Fruit fly (Drosophila melanogaster) whole organism, embryonic: ENCODE data around the gene CG14062.

Experiments used
- Adf1 ChIP-seq: fragments of 200-800 bp; sonication (Bioruptor generic); IDR thresholded peaks from 2 replicates; pipeline ENCODE4 v1.3.6; 2022; ENCODE audit warnings: missing biosample characterization, missing genetic modification characterization
- Asciz ChIP-seq: fragments of 200-800 bp; sonication (Bioruptor generic); optimal IDR thresholded peaks from 2 replicates; lab custom pipeline; 2017; ENCODE audit warnings: missing biosample characterization, mild to moderate bottlenecking, missing genetic modification characterization, missing genetic modification reagents
- CG1024 ChIP-seq: fragments of 200-800 bp; sonication (Bioruptor generic); IDR thresholded peaks from 2 replicates; pipeline ENCODE4 v1.3.6; 2022; ENCODE audit warnings: missing biosample characterization, missing genetic modification characterization
- CG10979 ChIP-seq: fragments of 200-800 bp; sonication (Bioruptor generic); optimal IDR thresholded peaks from 2 replicates; lab custom pipeline; 2018; ENCODE audit warnings: missing biosample characterization, mild to moderate bottlenecking, missing genetic modification characterization, moderate library complexity
- CG11093 ChIP-seq: fragments of 200-800 bp; sonication (Bioruptor generic); IDR thresholded peaks from 3 replicates; pipeline ENCODE4 v1.3.6; 2022; ENCODE audit warnings: missing biosample characterization, missing genetic modification characterization
- CG11247 ChIP-seq: fragments of 200-800 bp; sonication (Bioruptor generic); IDR thresholded peaks from 2 replicates; pipeline ENCODE4 v1.3.6; 2022; ENCODE audit warnings: missing biosample characterization, missing genetic modification characterization
- CG11560 ChIP-seq: fragments of 200-800 bp; sonication (Bioruptor generic); IDR thresholded peaks from 3 replicates; pipeline ENCODE4 v1.3.6; 2022; ENCODE audit warnings: missing biosample characterization, missing genetic modification characterization
- CG12071 ChIP-seq: fragments of 200-800 bp; sonication (Bioruptor generic); optimal IDR thresholded peaks from 3 replicates; lab custom pipeline; 2018; ENCODE audit warnings: missing biosample characterization, mild to moderate bottlenecking, missing genetic modification characterization
- CG1233 ChIP-seq: fragments of 200-800 bp; sonication (Bioruptor generic); optimal IDR thresholded peaks from 4 replicates; lab custom pipeline; 2018; ENCODE audit warnings: missing biosample characterization, mild to moderate bottlenecking, missing genetic modification characterization
- CG12391 ChIP-seq: fragments of 200-800 bp; sonication (Bioruptor generic); optimal IDR thresholded peaks from 3 replicates; lab custom pipeline; 2018; ENCODE audit warnings: missing biosample characterization, mild to moderate bottlenecking, missing genetic modification characterization, moderate library complexity
- CG17359 ChIP-seq: fragments of 200-800 bp; sonication (Bioruptor generic); optimal IDR thresholded peaks from 3 replicates; lab custom pipeline; 2018; ENCODE audit warnings: missing biosample characterization, mild to moderate bottlenecking, missing genetic modification characterization, moderate library complexity
- CG17829 ChIP-seq: fragments of 200-800 bp; optimal IDR thresholded peaks from 2 replicates; lab custom pipeline; 2019; ENCODE audit warnings: missing biosample characterization, mild to moderate bottlenecking, missing genetic modification characterization, moderate library complexity
- CG2202 ChIP-seq: fragments of 200-800 bp; sonication (Bioruptor generic); optimal IDR thresholded peaks from 2 replicates; lab custom pipeline; 2018; ENCODE audit warnings: missing biosample characterization, mild to moderate bottlenecking, missing genetic modification characterization
- CG2712 ChIP-seq: fragments of 200-800 bp; optimal IDR thresholded peaks from 3 replicates; lab custom pipeline; 2019; ENCODE audit warnings: missing biosample characterization, mild to moderate bottlenecking, missing genetic modification characterization, moderate library complexity
- CG30403 ChIP-seq: fragments of 200-800 bp; sonication (Bioruptor generic); optimal IDR thresholded peaks from 3 replicates; lab custom pipeline; 2016; ENCODE audit warnings: missing biosample characterization, missing genetic modification characterization
- CG4617 ChIP-seq: fragments of 200-800 bp; sonication (Bioruptor generic); optimal IDR thresholded peaks from 3 replicates; lab custom pipeline; 2016; ENCODE audit warnings: missing biosample characterization, missing genetic modification characterization, borderline replicate concordance
- CG7372 ChIP-seq: fragments of 200-800 bp; sonication (Bioruptor generic); IDR thresholded peaks from 2 replicates; pipeline ENCODE4 v1.3.6; 2022; ENCODE audit warnings: missing biosample characterization, missing genetic modification characterization
- CG8290 ChIP-seq, 3 experiments: fragments of 200-800 bp; sonication (Bioruptor generic); optimal IDR thresholded peaks; 2 replicates each; lab custom pipeline; 2016 to 2019; ENCODE audit warnings: missing biosample characterization in 3 of 3, missing genetic modification characterization in 3 of 3, mild to moderate bottlenecking in 2 of 3, moderate library complexity in 1 of 3
- CoRest ChIP-seq: fragments of 200-800 bp; sonication (Bioruptor generic); optimal IDR thresholded peaks from 3 replicates; lab custom pipeline; 2018; ENCODE audit warnings: missing biosample characterization, mild to moderate bottlenecking, missing genetic modification characterization, moderate library complexity
- D19B ChIP-seq: fragments of 200-800 bp; sonication (Bioruptor generic); optimal IDR thresholded peaks from 2 replicates; lab custom pipeline; 2017; ENCODE audit warnings: missing biosample characterization, mild to moderate bottlenecking, missing genetic modification characterization
- Dip3 ChIP-seq: fragments of 200-800 bp; sonication (Bioruptor generic); optimal IDR thresholded peaks from 3 replicates; lab custom pipeline; 2016; ENCODE audit warnings: missing biosample characterization, missing genetic modification characterization
- Dp ChIP-seq: fragments of 200-800 bp; sonication (Bioruptor generic); optimal IDR thresholded peaks from 2 replicates; lab custom pipeline; 2018; ENCODE audit warnings: missing biosample characterization, mild to moderate bottlenecking, missing genetic modification characterization, moderate library complexity
- E2f2 ChIP-seq: fragments of 200-800 bp; sonication (Bioruptor generic); IDR thresholded peaks from 2 replicates; pipeline ENCODE4 v1.3.6; 2022; ENCODE audit warnings: missing biosample characterization, missing genetic modification characterization
- H15 ChIP-seq: fragments of 200-800 bp; sonication (Bioruptor generic); IDR thresholded peaks from 3 replicates; pipeline ENCODE4 v1.3.6; 2022; ENCODE audit warnings: missing biosample characterization, missing genetic modification characterization
- HLH4C ChIP-seq: fragments of 200-800 bp; sonication (Bioruptor generic); IDR thresholded peaks from 3 replicates; pipeline ENCODE4 v1.3.6; 2022; ENCODE audit warnings: missing biosample characterization, missing genetic modification characterization; ENCODE audit not compliant: partially characterized antibody
- Hey ChIP-seq: fragments of 200-800 bp; sonication (Bioruptor generic); optimal IDR thresholded peaks from 3 replicates; lab custom pipeline; 2018; ENCODE audit warnings: missing biosample characterization, mild to moderate bottlenecking, missing genetic modification characterization
- Jarid2 ChIP-seq: fragments of 200-800 bp; sonication (Bioruptor generic); optimal IDR thresholded peaks from 3 replicates; lab custom pipeline; 2017; ENCODE audit warnings: mild to moderate bottlenecking, missing biosample characterization, missing genetic modification reagents, missing genetic modification characterization
- NfI ChIP-seq: fragments of 200-800 bp; sonication (Bioruptor generic); optimal IDR thresholded peaks from 3 replicates; lab custom pipeline; 2018; ENCODE audit warnings: missing biosample characterization, mild to moderate bottlenecking, missing genetic modification characterization, moderate library complexity
- Oli ChIP-seq: fragments of 200-800 bp; sonication (Bioruptor generic); optimal IDR thresholded peaks from 2 replicates; lab custom pipeline; 2018; ENCODE audit warnings: missing biosample characterization, mild to moderate bottlenecking, missing genetic modification characterization, moderate library complexity
- Ravus ChIP-seq: fragments of 200-800 bp; sonication (Bioruptor generic); IDR thresholded peaks from 2 replicates; pipeline ENCODE4 v1.3.6; 2022; ENCODE audit warnings: missing biosample characterization, missing genetic modification characterization
- Scr ChIP-seq: fragments of 200-800 bp; sonication (Bioruptor generic); IDR thresholded peaks from 2 replicates; pipeline ENCODE4 v1.3.6; 2022; ENCODE audit warnings: missing biosample characterization, missing genetic modification characterization; ENCODE audit not compliant: partially characterized antibody
- Sry-β ChIP-seq: fragments of 200-800 bp; sonication (Bioruptor generic); optimal IDR thresholded peaks from 2 replicates; lab custom pipeline; 2018; ENCODE audit warnings: missing biosample characterization, mild to moderate bottlenecking, missing genetic modification characterization, moderate library complexity
- aop ChIP-seq: fragments of 200-800 bp; sonication (Bioruptor generic); IDR thresholded peaks from 2 replicates; pipeline ENCODE4 v1.3.6; 2022; ENCODE audit warnings: missing biosample characterization, missing genetic modification characterization
- cad ChIP-seq: fragments of >200 bp; optimal IDR thresholded peaks from 2 replicates; lab custom pipeline; 2017; ENCODE audit warnings: missing biosample characterization, missing genetic modification characterization
- cas ChIP-seq: fragments of 200-800 bp; sonication (Bioruptor generic); IDR thresholded peaks from 2 replicates; pipeline ENCODE4 v1.3.6; 2022; ENCODE audit warnings: missing biosample characterization, missing genetic modification characterization
- dm ChIP-seq: fragments of 200-800 bp; sonication (Bioruptor generic); optimal IDR thresholded peaks from 3 replicates; lab custom pipeline; 2016; ENCODE audit warnings: missing biosample characterization, missing genetic modification characterization
- gcm ChIP-seq: fragments of 200-800 bp; sonication (Bioruptor generic); optimal IDR thresholded peaks from 2 replicates; lab custom pipeline; 2019; ENCODE audit warnings: missing biosample characterization, mild to moderate bottlenecking, missing genetic modification characterization, moderate library complexity
- gt ChIP-seq: fragments of 200-800 bp; sonication (Bioruptor generic); IDR thresholded peaks from 2 replicates; pipeline ENCODE4 v1.3.6; 2022; ENCODE audit warnings: missing biosample characterization, missing genetic modification characterization
- ind ChIP-seq: fragments of 200-800 bp; sonication (Bioruptor generic); optimal IDR thresholded peaks from 3 replicates; lab custom pipeline; 2016; ENCODE audit warnings: missing biosample characterization, missing genetic modification characterization
- jumu ChIP-seq: fragments of 200-800 bp; sonication (Bioruptor generic); optimal IDR thresholded peaks from 3 replicates; lab custom pipeline; 2016; ENCODE audit warnings: missing biosample characterization, missing genetic modification characterization
- kay ChIP-seq: fragments of 200-800 bp; sonication (Bioruptor generic); optimal IDR thresholded peaks from 2 replicates; lab custom pipeline; 2016; ENCODE audit warnings: missing biosample characterization, missing genetic modification characterization
- nmo ChIP-seq: fragments of 200-800 bp; sonication (Bioruptor generic); optimal IDR thresholded peaks from 2 replicates; lab custom pipeline; 2018; ENCODE audit warnings: missing biosample characterization, mild to moderate bottlenecking, missing genetic modification characterization, moderate library complexity
- nom ChIP-seq: fragments of 200-800 bp; sonication (Bioruptor generic); optimal IDR thresholded peaks from 2 replicates; lab custom pipeline; 2017; ENCODE audit warnings: missing biosample characterization, missing genetic modification characterization, mild to moderate bottlenecking, moderate library complexity, missing genetic modification reagents
- onecut ChIP-seq: fragments of 200-800 bp; sonication (Bioruptor generic); IDR thresholded peaks from 2 replicates; pipeline ENCODE4 v1.3.6; 2022; ENCODE audit warnings: missing biosample characterization, missing genetic modification characterization
- pho ChIP-seq: fragments of 200-800 bp; sonication (Bioruptor generic); optimal IDR thresholded peaks from 2 replicates; lab custom pipeline; 2016; ENCODE audit warnings: missing biosample characterization, missing genetic modification characterization
- pum ChIP-seq: fragments of 200-800 bp; sonication (Bioruptor generic); optimal IDR thresholded peaks from 2 replicates; lab custom pipeline; 2016; ENCODE audit warnings: missing biosample characterization, missing genetic modification characterization
- row ChIP-seq: fragments of 200-800 bp; sonication (Bioruptor generic); IDR thresholded peaks from 3 replicates; pipeline ENCODE4 v1.3.6; 2022; ENCODE audit warnings: missing biosample characterization, missing genetic modification characterization
- seq ChIP-seq: fragments of 200-800 bp; sonication (Bioruptor generic); IDR thresholded peaks from 2 replicates; pipeline ENCODE4 v1.3.6; 2022; ENCODE audit warnings: missing biosample characterization, missing genetic modification characterization
- toy ChIP-seq: fragments of 200-800 bp; sonication (Bioruptor generic); IDR thresholded peaks from 2 replicates; pipeline ENCODE4 v1.3.6; 2022; ENCODE audit warnings: missing biosample characterization, missing genetic modification characterization
- unpg ChIP-seq: fragments of 200-800 bp; sonication (Bioruptor generic); optimal IDR thresholded peaks from 3 replicates; lab custom pipeline; 2018; ENCODE audit warnings: missing biosample characterization, mild to moderate bottlenecking, missing genetic modification characterization, moderate library complexity
- usp ChIP-seq: fragments of >200 bp; optimal IDR thresholded peaks from 2 replicates; lab custom pipeline; 2017; ENCODE audit warnings: missing biosample characterization, missing genetic modification characterization

CG14062 gene

DNA sequence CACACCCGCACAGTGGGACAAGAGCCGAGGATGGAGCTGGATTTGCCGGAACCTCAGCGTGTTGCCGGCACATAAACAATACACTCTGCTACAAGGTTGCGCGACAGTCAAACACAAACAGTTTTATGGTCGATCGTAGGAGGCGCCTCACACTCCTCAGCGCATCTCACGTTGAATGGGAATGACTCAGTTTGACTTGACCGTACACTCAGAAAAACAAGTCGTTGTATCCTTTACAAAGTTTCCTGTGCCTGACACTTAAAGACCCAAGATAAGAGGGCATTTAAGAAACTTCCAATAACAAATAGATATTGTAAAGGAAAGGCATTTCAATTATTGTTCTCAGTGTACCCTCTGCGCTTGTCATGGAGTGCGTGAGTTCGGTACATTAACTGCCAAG, 10.9 kb downstream of the CG14062 start (continued):
- TF ChIP-seq CG30403 (GFP tag; lab: Kevin White, UChicago) (peak; percentile 60), seq (GFP tag; lab: Robert Waterston, UW) (no peak), Asciz (GFP tag; lab: Kevin White, UChicago) (peak; percentile 57), toy (GFP tag; lab: Robert Waterston, UW) (no peak), E2f2 (GFP tag; lab: Robert Waterston, UW) (0 out of 2 replicates have a peak, but pooled peaks have one; percentile 26), aop (GFP tag; lab: Robert Waterston, UW) (no peak), Oli (tag; lab: Kevin White, UChicago) (peak; percentile 4), Dip3 (GFP tag; lab: Kevin White, UChicago) (no peak), CG17829 (tag; lab: Kevin White, UChicago) (peak; percentile 55), CG12391 (tag; lab: Kevin White, UChicago) (peak; percentile 49), Jarid2 (peak; percentile 3), jumu (peak; percentile 77), pum (peak; percentile 60), CG12071 (peak; percentile 53), gcm (GFP tag; lab: Kevin White, UChicago) (peak; percentile 6), cad (GFP tag; lab: Kevin White, UChicago) (peak; percentile 89), CG2202 (no peak), nmo (GFP tag; lab: Kevin White, UChicago) (peak; percentile 54), unpg (GFP tag; lab: Kevin White, UChicago) (peak; percentile 64), CG8290 (GFP tag; optimal IDR thresholded peaks at IDR 0.05; lab: Kevin White, UChicago) (peak; percentile 1), CG8290 (tag; optimal IDR thresholded peaks at IDR 0.05; lab: Kevin White, UChicago) (peak in 1 of 2 experiments; percentile 50), D19B (GFP tag; lab: Kevin White, UChicago) (no peak), Adf1 (no peak), cas (GFP tag; lab: Robert Waterston, UW) (no peak), Sry-β (GFP tag; lab: Kevin White, UChicago) (no peak), kay (no peak), NfI (GFP tag; lab: Kevin White, UChicago) (peak; percentile 4), HLH4C (no peak), row (GFP tag; lab: Robert Waterston, UW) (peak; percentile 69), nom (GFP tag; lab: Kevin White, UChicago) (no peak), CoRest (tag; lab: Kevin White, UChicago) (peak; percentile 26), CG7372 (GFP tag; lab: Robert Waterston, UW) (0 out of 2 replicates have a peak, but pooled peaks have one; percentile 27), Dp (GFP tag; lab: Kevin White, UChicago) (no peak), pho (GFP tag; lab: Kevin White, UChicago) (no peak), Scr (GFP tag; lab: Robert Waterston, UW) (no peak), CG10979 (tag; lab: Kevin White, UChicago) (peak; percentile 64), Hey (no peak), gt (GFP tag; lab: Robert Waterston, UW) (no peak), CG1024 (GFP tag; lab: Robert Waterston, UW) (peak; percentile 24; the same call in 1 of the 2 replicates), usp (GFP tag; lab: Kevin White, UChicago) (no peak), H15 (GFP tag; lab: Robert Waterston, UW) (no peak), CG11247 (no peak), onecut (GFP tag; lab: Robert Waterston, UW) (peak; percentile 50; the same call in 1 of the 2 replicates), Ravus (GFP tag; lab: Robert Waterston, UW) (no peak), ind (peak; percentile 72), dm (GFP tag; lab: Kevin White, UChicago) (no peak), CG1233 (peak; percentile 66), CG11560 (tag; lab: Robert Waterston, UW) (no peak), CG17359 (tag; lab: Kevin White, UChicago) (peak; percentile 66), CG11093 (GFP tag; lab: Robert Waterston, UW) (peak; percentile 34; the same call in 1 of the 3 replicates), CG4617 (GFP tag; lab: Kevin White, UChicago) (no peak), CG2712 (tag; lab: Kevin White, UChicago) (peak; percentile 70)
